Worm (Caenorhabditis elegans): ENCODE measurements around the gene prdm-14.

DNA sequence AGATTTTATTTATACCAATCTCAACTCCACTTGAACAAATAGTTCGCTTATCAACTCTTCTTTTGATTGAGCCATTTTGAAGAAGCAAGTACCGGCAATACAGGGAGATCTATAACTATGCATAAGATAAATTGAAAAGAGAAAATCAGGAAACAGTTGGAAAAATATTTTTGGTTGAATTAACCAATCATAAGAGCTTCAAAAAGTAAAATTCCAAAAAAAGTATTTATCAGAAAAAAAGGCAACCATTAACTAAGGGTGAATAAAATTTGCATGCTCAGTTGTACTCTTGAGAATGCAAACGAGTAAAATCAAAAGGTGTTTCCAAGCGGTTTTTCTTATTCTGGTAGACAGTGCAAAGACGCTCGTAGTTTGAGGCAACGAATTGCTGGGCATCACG lies 24.4 kb upstream of the prdm-14 start, which contains the start of gene T25B6.5:
- no peak for TF ChIP-seq fkh-10 (GFP tag; optimal IDR thresholded peaks at IDR 0.05)
- TF ChIP-seq egl-27 (tag; optimal IDR thresholded peaks at IDR 0.05) = no peak
- no peak for TF ChIP-seq ztf-11 (tag; optimal IDR thresholded peaks at IDR 0.05)
- no peak for TF ChIP-seq lin-39 (tag; optimal IDR thresholded peaks at IDR 0.05)
- no peak for TF ChIP-seq unc-62 (GFP tag; optimal IDR thresholded peaks at IDR 0.05)
- TF ChIP-seq ceh-28 (tag; optimal IDR thresholded peaks at IDR 0.05) = no peak
- no peak for TF ChIP-seq aly-2 (tag; optimal IDR thresholded peaks at IDR 0.05)
- TF ChIP-seq nhr-23 (tag; optimal IDR thresholded peaks at IDR 0.05) = no peak
- TF ChIP-seq elt-3 (tag; optimal IDR thresholded peaks at IDR 0.05) = no peak
- no peak for TF ChIP-seq fos-1 (tag; optimal IDR thresholded peaks at IDR 0.05)

All from whole organism, L3 larva.